Fruit fly (Drosophila melanogaster) whole organism, embryonic: ENCODE results near the gene wam.
A peak's percentile ranks its signal among the peaks of the same experiment; 100 is the strongest.

Experiments
- Bgb ChIP-seq: fragments of 200-800 bp; sonication (Bioruptor generic); IDR thresholded peaks from 2 replicates; pipeline ENCODE4 v1.3.6; 2022; ENCODE audit warnings: missing biosample characterization, missing genetic modification characterization; ENCODE audit not compliant: partially characterized antibody
- C15 ChIP-seq: fragments of 200-800 bp; sonication (Bioruptor generic); IDR thresholded peaks from 3 replicates; pipeline ENCODE4 v1.3.6; 2022; ENCODE audit warnings: missing biosample characterization, missing genetic modification characterization
- CG10543 ChIP-seq: fragments of 200-800 bp; sonication (Bioruptor generic); optimal IDR thresholded peaks from 3 replicates; lab custom pipeline; 2017; ENCODE audit warnings: missing biosample characterization, mild to moderate bottlenecking, missing genetic modification characterization, moderate library complexity
- CG11093 ChIP-seq: fragments of 200-800 bp; sonication (Bioruptor generic); IDR thresholded peaks from 3 replicates; pipeline ENCODE4 v1.3.6; 2022; ENCODE audit warnings: missing biosample characterization, missing genetic modification characterization
- CG11247 ChIP-seq: fragments of 200-800 bp; sonication (Bioruptor generic); IDR thresholded peaks from 2 replicates; pipeline ENCODE4 v1.3.6; 2022; ENCODE audit warnings: missing biosample characterization, missing genetic modification characterization
- CG11723 ChIP-seq: fragments of 200-800 bp; sonication (Bioruptor generic); optimal IDR thresholded peaks from 2 replicates; lab custom pipeline; 2017; ENCODE audit warnings: missing biosample characterization, mild to moderate bottlenecking, missing genetic modification characterization
- CG14965 ChIP-seq: fragments of 200-800 bp; sonication (Bioruptor generic); optimal IDR thresholded peaks from 2 replicates; lab custom pipeline; 2016; ENCODE audit warnings: missing biosample characterization, missing genetic modification characterization, borderline replicate concordance
- CG15073 ChIP-seq: fragments of 200-800 bp; sonication (Bioruptor generic); optimal IDR thresholded peaks from 2 replicates; lab custom pipeline; 2016; ENCODE audit warnings: missing biosample characterization, missing genetic modification characterization
- CG15514 ChIP-seq: fragments of 200-800 bp; sonication (Bioruptor generic); optimal IDR thresholded peaks from 3 replicates; lab custom pipeline; 2017; ENCODE audit warnings: missing biosample characterization, missing genetic modification characterization, mild to moderate bottlenecking, moderate library complexity, missing genetic modification reagents
- CG2116 ChIP-seq: fragments of 200-800 bp; sonication (Bioruptor generic); optimal IDR thresholded peaks from 3 replicates; lab custom pipeline; 2018; ENCODE audit warnings: missing biosample characterization, mild to moderate bottlenecking, missing genetic modification characterization
- CG2120 ChIP-seq: fragments of 200-800 bp; sonication (Bioruptor generic); optimal IDR thresholded peaks from 3 replicates; lab custom pipeline; 2016; ENCODE audit warnings: missing biosample characterization, missing genetic modification characterization
- CG34224 ChIP-seq: fragments of 200-800 bp; sonication (Bioruptor generic); IDR thresholded peaks from 3 replicates; pipeline ENCODE4 v1.3.6; 2022; ENCODE audit warnings: missing biosample characterization, missing genetic modification characterization; ENCODE audit not compliant: partially characterized antibody
- CG34376 ChIP-seq: fragments of 200-800 bp; sonication (Bioruptor generic); optimal IDR thresholded peaks from 2 replicates; lab custom pipeline; 2018; ENCODE audit warnings: missing biosample characterization, mild to moderate bottlenecking, missing genetic modification characterization
- CG3847 ChIP-seq: fragments of 200-800 bp; sonication (Bioruptor generic); IDR thresholded peaks from 2 replicates; pipeline ENCODE4 v1.3.6; 2022; ENCODE audit warnings: missing biosample characterization, missing genetic modification characterization
- CG8290 ChIP-seq, 3 experiments: fragments of 200-800 bp; sonication (Bioruptor generic); optimal IDR thresholded peaks; 2 replicates each; lab custom pipeline; 2016 to 2019; ENCODE audit warnings: missing biosample characterization in 3 of 3, missing genetic modification characterization in 3 of 3, mild to moderate bottlenecking in 2 of 3, moderate library complexity in 1 of 3
- Dp ChIP-seq: fragments of 200-800 bp; sonication (Bioruptor generic); optimal IDR thresholded peaks from 2 replicates; lab custom pipeline; 2018; ENCODE audit warnings: missing biosample characterization, mild to moderate bottlenecking, missing genetic modification characterization, moderate library complexity
- Drgx ChIP-seq: fragments of 200-800 bp; sonication (Bioruptor generic); IDR thresholded peaks from 2 replicates; pipeline ENCODE4 v1.3.6; 2022; ENCODE audit warnings: missing biosample characterization, missing genetic modification characterization
- HLH4C ChIP-seq: fragments of 200-800 bp; sonication (Bioruptor generic); IDR thresholded peaks from 3 replicates; pipeline ENCODE4 v1.3.6; 2022; ENCODE audit warnings: missing biosample characterization, missing genetic modification characterization; ENCODE audit not compliant: partially characterized antibody
- Hmr ChIP-seq: fragments of 200-800 bp; sonication (Bioruptor generic); optimal IDR thresholded peaks from 3 replicates; lab custom pipeline; 2017; ENCODE audit warnings: mild to moderate bottlenecking, missing biosample characterization, missing genetic modification reagents, missing genetic modification characterization
- Hsf ChIP-seq: fragments of 200-800 bp; sonication (Bioruptor generic); optimal IDR thresholded peaks from 3 replicates; lab custom pipeline; 2016; ENCODE audit warnings: missing biosample characterization, missing genetic modification characterization
- Jarid2 ChIP-seq: fragments of 200-800 bp; sonication (Bioruptor generic); optimal IDR thresholded peaks from 3 replicates; lab custom pipeline; 2017; ENCODE audit warnings: mild to moderate bottlenecking, missing biosample characterization, missing genetic modification reagents, missing genetic modification characterization
- Lim3 ChIP-seq: fragments of 200-800 bp; sonication (Bioruptor generic); IDR thresholded peaks from 2 replicates; pipeline ENCODE4 v1.3.6; 2022; ENCODE audit warnings: missing biosample characterization, missing genetic modification characterization
- NFAT ChIP-seq: fragments of 200-800 bp; sonication (Bioruptor generic); IDR thresholded peaks from 2 replicates; pipeline ENCODE4 v1.3.6; 2022; ENCODE audit warnings: missing biosample characterization, missing genetic modification characterization
- Nf-YA ChIP-seq: fragments of 200-800 bp; sonication (Bioruptor generic); IDR thresholded peaks from 2 replicates; pipeline ENCODE4 v1.3.6; 2022; ENCODE audit warnings: missing biosample characterization, missing genetic modification characterization
- Side ChIP-seq: fragments of 200-800 bp; sonication (Bioruptor generic); optimal IDR thresholded peaks from 2 replicates; lab custom pipeline; 2016; ENCODE audit warnings: missing biosample characterization, missing genetic modification characterization
- Sin3A ChIP-seq: fragments of >200 bp; optimal IDR thresholded peaks from 2 replicates; lab custom pipeline; 2018
- Tbp ChIP-seq: fragments of >200 bp; optimal IDR thresholded peaks from 2 replicates; lab custom pipeline; 2018; ENCODE audit warnings: missing biosample characterization, missing genetic modification characterization
- Xrp1 ChIP-seq: fragments of 200-800 bp; sonication (Bioruptor generic); IDR thresholded peaks from 2 replicates; pipeline ENCODE4 v1.3.6; 2022; ENCODE audit warnings: missing biosample characterization, missing genetic modification characterization
- ac ChIP-seq: fragments of 200-800 bp; sonication (Bioruptor generic); optimal IDR thresholded peaks from 3 replicates; lab custom pipeline; 2017; ENCODE audit warnings: missing biosample characterization, mild to moderate bottlenecking, missing genetic modification characterization
- bigmax ChIP-seq: fragments of 200-800 bp; sonication (Bioruptor generic); optimal IDR thresholded peaks from 2 replicates; lab custom pipeline; 2018; ENCODE audit warnings: missing biosample characterization, mild to moderate bottlenecking, missing genetic modification characterization
- br ChIP-seq: fragments of >200 bp; optimal IDR thresholded peaks from 2 replicates; lab custom pipeline; 2017
- bsh ChIP-seq, 2 experiments: fragments of 200-800 bp; sonication (Bioruptor generic); optimal IDR thresholded peaks; 2 replicates each; lab custom pipeline; 2017 to 2018; ENCODE audit warnings: mild to moderate bottlenecking in 2 of 2, missing biosample characterization in 2 of 2, missing genetic modification characterization in 2 of 2, moderate library complexity in 1 of 2
- btn ChIP-seq: fragments of 200-800 bp; sonication (Bioruptor generic); optimal IDR thresholded peaks from 2 replicates; lab custom pipeline; 2016; ENCODE audit warnings: missing biosample characterization, missing genetic modification characterization
- chinmo ChIP-seq: fragments of 200-800 bp; sonication (Bioruptor generic); IDR thresholded peaks from 4 replicates; pipeline ENCODE4 v1.3.6; 2022; ENCODE audit warnings: missing biosample characterization, missing genetic modification characterization; ENCODE audit not compliant: partially characterized antibody
- chm ChIP-seq: fragments of 200-800 bp; sonication (Bioruptor generic); IDR thresholded peaks from 2 replicates; pipeline ENCODE4 v1.3.6; 2022; ENCODE audit warnings: missing biosample characterization, missing genetic modification characterization
- chn ChIP-seq: fragments of 200-800 bp; sonication (Bioruptor generic); optimal IDR thresholded peaks from 2 replicates; lab custom pipeline; 2016; ENCODE audit warnings: missing biosample characterization, missing genetic modification characterization
- esg ChIP-seq: fragments of 200-800 bp; sonication (Bioruptor generic); conservative IDR thresholded peaks from 2 replicates; pipeline ENCODE4 v1.3.6; 2022; ENCODE audit warnings: missing biosample characterization, missing genetic modification characterization
- gt ChIP-seq: fragments of 200-800 bp; sonication (Bioruptor generic); IDR thresholded peaks from 2 replicates; pipeline ENCODE4 v1.3.6; 2022; ENCODE audit warnings: missing biosample characterization, missing genetic modification characterization
- insv ChIP-seq, 2 experiments: fragments of 200-800 bp; sonication (Bioruptor generic); optimal IDR thresholded peaks; 3 replicates each; lab custom pipeline; 2016 to 2018; ENCODE audit warnings: missing biosample characterization in 2 of 2, missing genetic modification characterization in 2 of 2
- jigr1 ChIP-seq: fragments of 200-800 bp; sonication (Bioruptor generic); IDR thresholded peaks from 3 replicates; pipeline ENCODE4 v1.3.6; 2022; ENCODE audit warnings: missing biosample characterization, missing genetic modification characterization
- kay ChIP-seq: fragments of 200-800 bp; sonication (Bioruptor generic); optimal IDR thresholded peaks from 2 replicates; lab custom pipeline; 2016; ENCODE audit warnings: missing biosample characterization, missing genetic modification characterization
- nau ChIP-seq: fragments of 200-800 bp; sonication (Bioruptor generic); optimal IDR thresholded peaks from 3 replicates; lab custom pipeline; 2017; ENCODE audit warnings: missing biosample characterization, mild to moderate bottlenecking, missing genetic modification characterization, missing genetic modification reagents
- nerfin-2 ChIP-seq: fragments of 200-800 bp; sonication (Bioruptor generic); IDR thresholded peaks from 2 replicates; pipeline ENCODE4 v1.3.6; 2022; ENCODE audit warnings: missing biosample characterization, missing genetic modification characterization; ENCODE audit not compliant: partially characterized antibody
- onecut ChIP-seq: fragments of 200-800 bp; sonication (Bioruptor generic); IDR thresholded peaks from 2 replicates; pipeline ENCODE4 v1.3.6; 2022; ENCODE audit warnings: missing biosample characterization, missing genetic modification characterization
- ranshi ChIP-seq: fragments of 200-800 bp; sonication (Bioruptor generic); IDR thresholded peaks from 2 replicates; pipeline ENCODE4 v1.3.6; 2022; ENCODE audit warnings: missing biosample characterization, missing genetic modification characterization
- scrt ChIP-seq: fragments of 200-800 bp; sonication (Bioruptor generic); optimal IDR thresholded peaks from 2 replicates; lab custom pipeline; 2018; ENCODE audit warnings: missing biosample characterization, mild to moderate bottlenecking, missing genetic modification characterization, moderate library complexity
- sens-2 ChIP-seq: fragments of 200-800 bp; sonication (Bioruptor generic); IDR thresholded peaks from 2 replicates; pipeline ENCODE4 v1.3.6; 2022; ENCODE audit warnings: missing biosample characterization, missing genetic modification characterization
- seq ChIP-seq: fragments of 200-800 bp; sonication (Bioruptor generic); IDR thresholded peaks from 2 replicates; pipeline ENCODE4 v1.3.6; 2022; ENCODE audit warnings: missing biosample characterization, missing genetic modification characterization
- sqz ChIP-seq: fragments of 200-800 bp; sonication (Bioruptor generic); optimal IDR thresholded peaks from 3 replicates; lab custom pipeline; 2018; ENCODE audit warnings: missing biosample characterization, mild to moderate bottlenecking, missing genetic modification characterization
- tgo ChIP-seq: fragments of 200-800 bp; sonication (Bioruptor generic); IDR thresholded peaks from 3 replicates; pipeline ENCODE4 v1.3.6; 2022; ENCODE audit warnings: missing biosample characterization, missing genetic modification characterization
- wek ChIP-seq: fragments of 200-800 bp; sonication (Bioruptor generic); optimal IDR thresholded peaks from 3 replicates; lab custom pipeline; 2018; ENCODE audit warnings: missing biosample characterization, mild to moderate bottlenecking, missing genetic modification characterization, moderate library complexity

Gene wam

DNA sequence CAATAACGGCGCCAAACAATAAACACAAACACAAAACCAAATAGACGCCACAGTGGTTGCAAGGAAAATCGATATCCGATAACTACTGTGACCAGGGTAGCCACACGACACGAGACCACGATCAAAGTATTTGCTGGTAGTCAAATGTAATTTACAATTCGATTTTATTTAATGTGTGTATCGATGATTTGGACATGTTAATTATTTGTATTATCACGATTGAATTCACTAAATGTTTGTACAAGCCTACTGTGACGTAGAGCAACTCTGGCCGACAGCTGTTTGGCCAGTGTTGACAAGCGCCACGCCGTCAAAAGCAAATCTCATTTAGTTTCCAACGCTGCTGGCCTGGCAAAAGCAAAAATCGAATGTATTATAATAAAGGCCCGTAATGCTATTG is 36.6 kb downstream of the wam start, which contains the start of the genes Rad60 and EloA (continued):
- peak; percentile 76 for TF ChIP-seq Xrp1 (GFP tag; lab: Robert Waterston, UW)
- TF ChIP-seq insv (GFP tag; optimal IDR thresholded peaks at IDR 0.05; lab: Kevin White, UChicago) = peak in 1 of 2 experiments; percentile 57
- TF ChIP-seq tgo (GFP tag; lab: Robert Waterston, UW) = peak; percentile 54; the same call in 2 of the 3 replicates
- peak; percentile 87 for TF ChIP-seq CG8290 (GFP tag; optimal IDR thresholded peaks at IDR 0.05; lab: Kevin White, UChicago)
- peak; percentile 79 to 95 for TF ChIP-seq CG8290 (tag; optimal IDR thresholded peaks at IDR 0.05; lab: Kevin White, UChicago)
- peak; percentile 91 for TF ChIP-seq Sin3A (lab: Kevin White, UChicago)
- TF ChIP-seq btn (GFP tag; lab: Kevin White, UChicago) = peak; percentile 60
- no peak for TF ChIP-seq gt (GFP tag; lab: Robert Waterston, UW)
- peak; percentile 61 for TF ChIP-seq CG11247 (GFP tag; lab: Robert Waterston, UW)
- TF ChIP-seq chinmo (GFP tag; lab: Robert Waterston, UW) = no peak
- no peak for TF ChIP-seq C15 (GFP tag; lab: Robert Waterston, UW)
- peak; percentile 52; the same call in 1 of the 2 replicates for TF ChIP-seq seq (GFP tag; lab: Robert Waterston, UW)
- 0 out of 3 replicates have a peak, but pooled peaks have one; percentile 14 for TF ChIP-seq CG11093 (GFP tag; lab: Robert Waterston, UW)
- peak; percentile 92 for TF ChIP-seq Side
- TF ChIP-seq ranshi = peak; percentile 49; the same call in 1 of the 2 replicates
- TF ChIP-seq ac (GFP tag; lab: Kevin White, UChicago) = no peak
- peak; percentile 80 for TF ChIP-seq CG15514
- peak; percentile 64 for TF ChIP-seq CG34224 (GFP tag; lab: Robert Waterston, UW)
- TF ChIP-seq sens-2 (GFP tag; lab: Robert Waterston, UW) = peak; percentile 49; the same call in 1 of the 2 replicates
- TF ChIP-seq CG10543 (GFP tag; lab: Kevin White, UChicago) = peak; percentile 61
- peak; percentile 38 for TF ChIP-seq CG14965 (GFP tag; lab: Kevin White, UChicago)
- TF ChIP-seq bigmax (GFP tag; lab: Kevin White, UChicago) = no peak
- TF ChIP-seq Dp (GFP tag; lab: Kevin White, UChicago) = peak; percentile 59
- TF ChIP-seq Hmr (GFP tag; lab: Kevin White, UChicago) = peak; percentile 82
- TF ChIP-seq HLH4C (GFP tag; lab: Robert Waterston, UW) = peak; percentile 65; the same call in 2 of the 3 replicates
- TF ChIP-seq CG3847 (GFP tag; lab: Robert Waterston, UW) = peak; percentile 82
- TF ChIP-seq esg (GFP tag; lab: Robert Waterston, UW) = peak; percentile 53
- TF ChIP-seq CG34376 (GFP tag; lab: Kevin White, UChicago) = peak; percentile 46
- no peak for TF ChIP-seq Nf-YA (GFP tag; lab: Robert Waterston, UW)
- TF ChIP-seq chn (GFP tag; lab: Kevin White, UChicago) = peak; percentile 87
- TF ChIP-seq nerfin-2 = peak; percentile 67
- peak; percentile 90 for TF ChIP-seq CG2120 (GFP tag; lab: Kevin White, UChicago)
- peak; percentile 71 for TF ChIP-seq chm (GFP tag; lab: Robert Waterston, UW)
- TF ChIP-seq Hsf (GFP tag; lab: Kevin White, UChicago) = peak; percentile 85
- TF ChIP-seq sqz (GFP tag; lab: Kevin White, UChicago) = peak; percentile 2
- peak; percentile 74 for TF ChIP-seq Bgb (GFP tag; lab: Robert Waterston, UW)
- no peak for TF ChIP-seq br (lab: Kevin White, UChicago)
- TF ChIP-seq Lim3 (GFP tag; lab: Robert Waterston, UW) = no peak
- peak; percentile 70 for TF ChIP-seq NFAT (GFP tag; lab: Robert Waterston, UW)
- peak; percentile 53 for TF ChIP-seq Jarid2
- no peak for TF ChIP-seq CG15073 (GFP tag; lab: Kevin White, UChicago)
- no peak for TF ChIP-seq jigr1
- peak; percentile 53 for TF ChIP-seq CG11723 (GFP tag; lab: Kevin White, UChicago)
- peak; percentile 82 for TF ChIP-seq Tbp
- peak; percentile 60 for TF ChIP-seq Drgx (GFP tag; lab: Robert Waterston, UW)
- peak; percentile 88 for TF ChIP-seq onecut (GFP tag; lab: Robert Waterston, UW)
- TF ChIP-seq wek (GFP tag; lab: Kevin White, UChicago) = peak; percentile 65
- TF ChIP-seq scrt (GFP tag; lab: Kevin White, UChicago) = peak; percentile 49
- peak; percentile 80 for TF ChIP-seq nau (GFP tag; lab: Kevin White, UChicago)
- peak; percentile 39 for TF ChIP-seq kay (GFP tag; lab: Kevin White, UChicago)
- peak; percentile 96 for TF ChIP-seq CG2116
- peak in 1 of 2 experiments; percentile 71 for TF ChIP-seq bsh (GFP tag; optimal IDR thresholded peaks at IDR 0.05; lab: Kevin White, UChicago)
